Worm (Caenorhabditis elegans) whole organism, mixed stage, embryonic: ENCODE results near the gene cyc-2.2.
A peak's percentile ranks its signal among the peaks of the same experiment; 100 is the strongest.

Experiments used
- bed-3 ChIP-seq: fragments of 200-800 bp; sonication (Bioruptor generic); optimal IDR thresholded peaks from 3 replicates; lab custom pipeline; 2018; ENCODE audit warnings: mild to moderate bottlenecking, missing genetic modification characterization, moderate library complexity, missing compliant biosample characterization
- blmp-1 ChIP-seq: fragments of 150-350 bp; optimal IDR thresholded peaks from 2 replicates; lab custom pipeline; 2014; ENCODE audit warnings: missing biosample characterization, missing genetic modification characterization
- ceh-39 ChIP-seq: fragments of 150-350 bp; optimal IDR thresholded peaks from 2 replicates; lab custom pipeline; 2014; ENCODE audit warnings: missing biosample characterization, missing genetic modification characterization
- ceh-43 ChIP-seq: fragments of 200-800 bp; sonication (Bioruptor generic); optimal IDR thresholded peaks from 2 replicates; lab custom pipeline; 2018; ENCODE audit warnings: mild to moderate bottlenecking, missing genetic modification characterization, moderate library complexity, missing compliant biosample characterization
- ces-1 ChIP-seq: fragments of 150-350 bp; optimal IDR thresholded peaks from 2 replicates; lab custom pipeline; 2014; ENCODE audit warnings: missing biosample characterization, missing genetic modification reagents, missing genetic modification characterization
- cnd-1 ChIP-seq: fragments of 200-800 bp; sonication (Bioruptor generic); optimal IDR thresholded peaks from 2 replicates; lab custom pipeline; 2018; ENCODE audit warnings: mild to moderate bottlenecking, missing genetic modification characterization, missing compliant biosample characterization
- drap-1 ChIP-seq: fragments of 200-800 bp; sonication (Bioruptor generic); optimal IDR thresholded peaks from 3 replicates; lab custom pipeline; 2018; ENCODE audit warnings: mild to moderate bottlenecking, missing genetic modification characterization, missing compliant biosample characterization
- elt-1 ChIP-seq: sonication (generic microtip); optimal IDR thresholded peaks from 2 replicates; lab custom pipeline; 2017; ENCODE audit warnings: missing genetic modification characterization, mild to moderate bottlenecking, missing compliant biosample characterization, antibody characterized with exemption, moderate library complexity, borderline replicate concordance; ENCODE audit not compliant: insufficient read depth
- flh-1 ChIP-seq: fragments of 200-800 bp; sonication (Bioruptor generic); optimal IDR thresholded peaks from 2 replicates; lab custom pipeline; 2018; ENCODE audit warnings: mild to moderate bottlenecking, missing genetic modification characterization, moderate library complexity, missing compliant biosample characterization
- ham-2 ChIP-seq: fragments of 200-800 bp; sonication (Bioruptor generic); optimal IDR thresholded peaks from 2 replicates; lab custom pipeline; 2018; ENCODE audit warnings: mild to moderate bottlenecking, missing genetic modification characterization, missing compliant biosample characterization
- hlh-1 ChIP-seq: fragments of 150-350 bp; optimal IDR thresholded peaks from 2 replicates; lab custom pipeline; 2014; ENCODE audit warnings: missing biosample characterization, missing genetic modification reagents, missing genetic modification characterization
- lin-32 ChIP-seq: fragments of 200-800 bp; sonication (Bioruptor generic); optimal IDR thresholded peaks from 2 replicates; lab custom pipeline; 2018; ENCODE audit warnings: mild to moderate bottlenecking, missing genetic modification characterization, missing compliant biosample characterization
- lsy-2 ChIP-seq: fragments of 150-350 bp; optimal IDR thresholded peaks from 2 replicates; lab custom pipeline; 2014; ENCODE audit warnings: missing biosample characterization, missing genetic modification characterization
- mab-5 ChIP-seq: fragments of 150-350 bp; optimal IDR thresholded peaks from 2 replicates; lab custom pipeline; 2014; ENCODE audit warnings: missing biosample characterization, missing genetic modification characterization
- mep-1 ChIP-seq: fragments of 150-350 bp; optimal IDR thresholded peaks from 2 replicates; lab custom pipeline; 2017; ENCODE audit warnings: missing biosample characterization, missing genetic modification reagents, missing genetic modification characterization, inconsistent platforms
- nhr-12 ChIP-seq: fragments of 150-350 bp; optimal IDR thresholded peaks from 2 replicates; lab custom pipeline; 2014; ENCODE audit warnings: missing biosample characterization, missing genetic modification characterization
- nhr-2 ChIP-seq: fragments of 150-350 bp; optimal IDR thresholded peaks from 2 replicates; lab custom pipeline; 2014; ENCODE audit warnings: missing biosample characterization, missing genetic modification characterization
- nhr-237 ChIP-seq: fragments of 150-350 bp; optimal IDR thresholded peaks from 2 replicates; lab custom pipeline; 2014; ENCODE audit warnings: missing biosample characterization, missing genetic modification characterization
- nhr-28 ChIP-seq: fragments of 150-350 bp; optimal IDR thresholded peaks from 2 replicates; lab custom pipeline; 2014; ENCODE audit warnings: missing biosample characterization, missing genetic modification characterization
- nhr-76 ChIP-seq: sonication (generic microtip); optimal IDR thresholded peaks from 2 replicates; lab custom pipeline; 2017; ENCODE audit warnings: missing biosample characterization, missing genetic modification characterization
- pha-4 ChIP-seq: fragments of 150-350 bp; optimal IDR thresholded peaks from 2 replicates; lab custom pipeline; 2018; ENCODE audit warnings: missing biosample characterization, missing genetic modification reagents, missing genetic modification characterization
- sem-2 ChIP-seq: fragments of 200-800 bp; sonication (Bioruptor generic); optimal IDR thresholded peaks from 2 replicates; lab custom pipeline; 2018; ENCODE audit warnings: mild to moderate bottlenecking, missing genetic modification characterization, missing compliant biosample characterization
- sptf-1 ChIP-seq: sonication (generic microtip); optimal IDR thresholded peaks from 2 replicates; lab custom pipeline; 2017; ENCODE audit warnings: mild to moderate bottlenecking, missing genetic modification characterization, moderate library complexity, missing compliant biosample characterization
- tbx-8 ChIP-seq: fragments of 200-800 bp; sonication (Bioruptor generic); optimal IDR thresholded peaks from 2 replicates; lab custom pipeline; 2018; ENCODE audit warnings: mild to moderate bottlenecking, missing genetic modification characterization, moderate library complexity, missing compliant biosample characterization
- unc-120 ChIP-seq: sonication (generic microtip); optimal IDR thresholded peaks from 2 replicates; lab custom pipeline; 2017; ENCODE audit warnings: missing genetic modification characterization, missing compliant biosample characterization; ENCODE audit not compliant: poor library complexity, severe bottlenecking
- unc-39 ChIP-seq: fragments of 150-350 bp; optimal IDR thresholded peaks from 2 replicates; lab custom pipeline; 2014; ENCODE audit warnings: missing biosample characterization, missing genetic modification characterization
- unc-62 ChIP-seq: fragments of 150-350 bp; optimal IDR thresholded peaks from 2 replicates; lab custom pipeline; 2014; ENCODE audit warnings: missing biosample characterization, missing genetic modification reagents, missing genetic modification characterization
- zip-8 ChIP-seq: fragments of 150-350 bp; optimal IDR thresholded peaks from 2 replicates; lab custom pipeline; 2014; ENCODE audit warnings: missing biosample characterization, missing genetic modification characterization
- ztf-11 ChIP-seq: fragments of 150-350 bp; optimal IDR thresholded peaks from 2 replicates; lab custom pipeline; 2014; ENCODE audit warnings: missing biosample characterization, missing genetic modification characterization

Gene cyc-2.2

DNA sequence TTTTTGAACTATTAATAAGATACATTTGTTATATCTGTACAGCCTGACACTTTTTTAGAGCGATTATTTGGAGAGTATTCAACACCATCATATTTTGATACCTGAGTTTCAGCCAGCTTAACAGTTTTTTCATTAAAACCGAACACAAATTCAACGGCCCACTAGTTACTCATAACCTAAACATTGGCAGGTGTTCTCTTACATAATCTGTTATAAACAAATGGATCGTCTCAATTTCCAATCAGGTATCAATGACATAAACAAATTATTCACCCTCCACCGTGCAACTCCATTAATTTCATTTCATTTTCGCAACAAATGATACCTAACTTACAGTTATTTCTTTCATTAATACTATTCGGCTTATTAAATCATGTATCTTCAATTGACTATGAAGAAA is 989 bp downstream of the cyc-2.2 start, which contains the start of gene cubn-1:
TSS of gene cubn-1 (plus strand) at position 301 of the 400 bp plus-strand sequence.
- TF ChIP-seq flh-1 (GFP tag; lab: Kevin White, UChicago) = no peak
- TF ChIP-seq hlh-1 (tag; lab: Kevin White, UChicago) = no peak
- TF ChIP-seq mab-5 (tag; lab: Kevin White, UChicago) = no peak
- no peak for TF ChIP-seq nhr-12
- TF ChIP-seq ham-2 = no peak
- TF ChIP-seq sptf-1 = no peak
- TF ChIP-seq bed-3 (GFP tag; lab: Kevin White, UChicago) = no peak
- TF ChIP-seq ceh-43 (GFP tag; lab: Kevin White, UChicago) = no peak
- TF ChIP-seq blmp-1 (tag; lab: Kevin White, UChicago) = no peak
- TF ChIP-seq tbx-8 = no peak
- no peak for TF ChIP-seq unc-62 (GFP tag; lab: Kevin White, UChicago)
- TF ChIP-seq lsy-2 = no peak
- TF ChIP-seq, all 35 proteins: peak for 0

DNA sequence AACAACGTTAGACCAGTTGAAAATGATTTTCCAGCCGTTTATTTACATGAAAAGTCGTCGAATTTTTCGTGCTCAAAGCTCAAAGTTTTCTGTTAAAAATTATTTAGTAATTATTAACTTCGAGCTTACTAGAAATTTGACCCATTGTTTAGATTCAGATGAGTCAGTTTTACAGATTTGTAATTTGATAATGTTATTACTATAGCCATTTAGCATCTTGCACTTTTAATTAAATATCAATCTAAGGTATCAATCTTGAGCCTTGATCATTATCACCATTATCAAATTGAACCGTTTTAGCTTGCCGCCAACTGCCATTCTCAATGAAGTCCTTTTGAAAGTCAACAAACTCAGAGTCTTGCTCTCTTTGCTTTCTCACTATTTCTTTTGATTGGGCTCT is 2.5 kb downstream of the cyc-2.2 start, which contains the start of gene ZC116.1:
TSS of gene ZC116.1 (plus strand) at position 301 of the 400 bp plus-strand sequence.
- TF ChIP-seq bed-3 (GFP tag; lab: Kevin White, UChicago) = no peak
- no peak for TF ChIP-seq drap-1
- no peak for TF ChIP-seq cnd-1 (tag; lab: Kevin White, UChicago)
- TF ChIP-seq nhr-28 (tag; lab: Kevin White, UChicago) = no peak
- TF ChIP-seq unc-62 (GFP tag; lab: Kevin White, UChicago) = no peak
- no peak for TF ChIP-seq nhr-76 (tag; lab: Kevin White, UChicago)
- no peak for TF ChIP-seq ztf-11 (tag; lab: Kevin White, UChicago)
- no peak for TF ChIP-seq tbx-8
- TF ChIP-seq sem-2 (GFP tag; lab: Kevin White, UChicago) = no peak
- TF ChIP-seq ces-1 = no peak
- TF ChIP-seq unc-120 (tag; lab: Kevin White, UChicago) = no peak
- TF ChIP-seq sptf-1 = no peak
- no peak for TF ChIP-seq ham-2
- TF ChIP-seq mep-1 = no peak
- TF ChIP-seq pha-4 = no peak

- TF ChIP-seq lin-32 (GFP tag; lab: Kevin White, UChicago) = no peak
- no peak for TF ChIP-seq hlh-1 (tag; lab: Kevin White, UChicago)
- no peak for TF ChIP-seq sem-2 (GFP tag; lab: Kevin White, UChicago)
- no peak for TF ChIP-seq mep-1
- TF ChIP-seq mab-5 (tag; lab: Kevin White, UChicago) = no peak
- no peak for TF ChIP-seq unc-120 (tag; lab: Kevin White, UChicago)
These were observed 3.2 kb downstream of the cyc-2.2 start, which contains the start of gene ZC116.5 for ce11 chrV:12608857-12609256. ZC116.5 (minus strand) TSS chrV:12608957.

ce11 chrV:12607113-12607512 is 4.9 kb downstream of the cyc-2.2 start, which contains the start of gene erg-28:
erg-28 (plus strand) TSS chrV:12607413.
- no peak for TF ChIP-seq ceh-39
- TF ChIP-seq tbx-8 = no peak

DNA sequence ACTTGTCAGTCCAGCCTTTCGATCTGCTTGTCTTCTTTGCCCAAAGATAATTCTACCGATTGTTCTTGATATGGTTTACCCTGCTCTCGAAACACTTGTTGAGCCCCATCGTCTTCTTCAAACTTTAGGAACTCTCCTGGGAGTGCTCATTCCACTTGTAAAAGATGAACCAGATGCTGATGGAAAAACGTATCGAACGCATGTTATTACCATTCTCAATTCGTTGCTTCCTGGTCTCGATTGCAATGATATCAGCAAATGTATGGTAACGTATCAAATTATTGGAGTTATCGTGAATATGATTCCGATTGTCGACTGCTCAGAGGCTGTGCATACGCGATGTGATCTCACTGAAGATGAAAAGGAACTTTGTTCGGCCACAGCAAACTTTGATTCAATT is 10.2 kb downstream of the cyc-2.2 start:
- TF ChIP-seq unc-39 (tag; lab: Kevin White, UChicago) (no peak), nhr-237 (tag; lab: Kevin White, UChicago) (no peak), sptf-1 (no peak), zip-8 (tag; lab: Kevin White, UChicago) (no peak), nhr-28 (tag; lab: Kevin White, UChicago) (no peak), nhr-12 (no peak)
- TF ChIP-seq, all 35 proteins: peak for 0

DNA sequence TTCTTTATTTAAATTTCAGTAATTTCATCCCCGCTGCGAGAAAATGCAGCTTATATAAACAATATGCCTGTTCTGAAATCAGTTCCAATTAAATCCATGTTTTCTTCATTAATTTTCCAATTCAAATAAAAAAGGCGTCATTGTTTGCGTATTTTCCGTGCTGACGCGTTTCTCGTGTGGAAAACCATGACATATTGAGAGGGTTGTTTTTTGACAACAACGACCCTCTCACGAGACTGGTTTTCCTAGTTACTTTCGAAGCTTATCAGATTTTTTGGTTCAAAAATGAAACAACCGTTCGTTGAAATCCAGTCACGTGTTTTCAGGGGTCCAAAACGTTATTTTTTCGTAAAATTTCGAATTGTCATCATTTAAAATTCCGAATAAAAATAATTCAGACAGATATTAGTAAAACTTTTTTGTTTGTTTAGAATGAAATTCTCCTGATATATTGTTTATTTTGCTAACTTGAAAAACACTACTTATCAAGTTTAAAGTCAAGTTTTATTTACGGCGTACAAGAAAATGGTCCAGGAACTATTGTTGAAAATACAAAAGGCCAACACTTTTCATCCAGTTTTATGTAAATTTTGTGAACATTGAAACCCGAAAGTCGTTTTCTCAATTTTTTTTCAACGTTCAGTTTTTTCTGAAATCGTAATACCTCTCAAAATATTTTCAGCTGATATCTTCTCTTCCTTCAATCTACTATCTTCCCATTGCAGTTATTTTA is 12.3 kb downstream of the cyc-2.2 start, which contains the start of gene C14C10.5:
TSS of gene C14C10.5 (plus strand) at position 683 of the 733 bp plus-strand sequence.
- TF ChIP-seq mep-1 = peak; percentile 1
- TF ChIP-seq nhr-2 (tag; lab: Kevin White, UChicago) = no peak
- no peak for TF ChIP-seq elt-1 (tag; lab: Kevin White, UChicago)
